Worm (Caenorhabditis elegans) whole organism, young adult: ENCODE data around the gene ergo-1.
A peak's percentile ranks its signal among the peaks of the same experiment; 100 is the strongest.

ENCODE experiments used
- B0019.2 ChIP-seq: fragments of 200-800 bp; sonication (Bioruptor generic); conservative IDR thresholded peaks from 2 replicates; pipeline ENCODE4 v1.3.6; 2022; ENCODE audit warnings: missing genetic modification reagents, missing genetic modification characterization, missing compliant biosample characterization
- B0035.1 ChIP-seq: sonication (generic microtip); optimal IDR thresholded peaks from 2 replicates; lab custom pipeline; 2016; ENCODE audit warnings: missing genetic modification characterization, mild to moderate bottlenecking, missing compliant biosample characterization, missing genotype, missing genetic modification reagents
- D2030.7 ChIP-seq: fragments of 200-800 bp; sonication (Bioruptor generic); IDR thresholded peaks from 2 replicates; pipeline ENCODE4 v1.3.6; 2022; ENCODE audit warnings: missing genetic modification reagents, missing genetic modification characterization, missing compliant biosample characterization
- F49E8.2 ChIP-seq: sonication (generic microtip); optimal IDR thresholded peaks from 3 replicates; lab custom pipeline; 2017; ENCODE audit warnings: missing genetic modification characterization, mild to moderate bottlenecking, missing compliant biosample characterization, antibody characterized with exemption, moderate library complexity; ENCODE audit not compliant: insufficient read depth
- F55B11.4 ChIP-seq: sonication (generic microtip); optimal IDR thresholded peaks from 2 replicates; lab custom pipeline; 2016; ENCODE audit warnings: missing compliant biosample characterization, missing genetic modification characterization, borderline replicate concordance; ENCODE audit not compliant: insufficient read depth
- K11D2.4 ChIP-seq: fragments of 200-800 bp; sonication (Bioruptor generic); IDR thresholded peaks from 2 replicates; pipeline ENCODE4 v1.3.6; 2022; ENCODE audit warnings: missing genetic modification reagents, missing genetic modification characterization, missing compliant biosample characterization
- Y53G8AR.9 ChIP-seq: fragments of 200-800 bp; sonication (Bioruptor generic); conservative IDR thresholded peaks from 2 replicates; pipeline ENCODE4 v1.3.6; 2022; ENCODE audit warnings: missing genetic modification reagents, missing genetic modification characterization, missing compliant biosample characterization
- ZK185.1 ChIP-seq: sonication (generic microtip); optimal IDR thresholded peaks from 2 replicates; lab custom pipeline; 2016; ENCODE audit warnings: mild to moderate bottlenecking, missing genetic modification characterization, missing compliant biosample characterization; ENCODE audit not compliant: poor library complexity, severe bottlenecking
- attf-6 ChIP-seq: fragments of 200-800 bp; sonication (Bioruptor generic); IDR thresholded peaks from 2 replicates; pipeline ENCODE4 v1.3.6; 2022; ENCODE audit warnings: missing genetic modification reagents, missing genetic modification characterization, missing compliant biosample characterization
- bed-2 ChIP-seq: fragments of 200-800 bp; sonication (Bioruptor generic); IDR thresholded peaks from 2 replicates; pipeline ENCODE4 v1.3.6; 2022; ENCODE audit warnings: missing genetic modification reagents, missing genetic modification characterization, missing compliant biosample characterization
- ccch-3 ChIP-seq: fragments of 200-800 bp; sonication (Bioruptor generic); optimal IDR thresholded peaks from 2 replicates; lab custom pipeline; 2018; ENCODE audit warnings: mild to moderate bottlenecking, missing genetic modification characterization, missing compliant biosample characterization
- cebp-1 ChIP-seq, 2 experiments: fragments of 200-800 bp in 1 of 2; sonication (Bioruptor generic) in 1 of 2; sonication (generic microtip) in 1 of 2; IDR thresholded peaks in 1 of 2; optimal IDR thresholded peaks in 1 of 2; 2 replicates each; pipeline versions ENCODE4 v1.3.6 to Lab custom; 2017 to 2022; ENCODE audit warnings: missing compliant biosample characterization in 2 of 2, missing genetic modification characterization in 2 of 2, mild to moderate bottlenecking in 1 of 2, missing genetic modification reagents in 1 of 2, moderate library complexity in 1 of 2
- ceh-27 ChIP-seq: fragments of 200-800 bp; sonication (Bioruptor generic); optimal IDR thresholded peaks from 2 replicates; lab custom pipeline; 2018; ENCODE audit warnings: mild to moderate bottlenecking, missing genetic modification characterization, moderate library complexity, missing compliant biosample characterization
- chd-7 ChIP-seq: sonication (generic microtip); optimal IDR thresholded peaks from 2 replicates; lab custom pipeline; 2016; ENCODE audit warnings: mild to moderate bottlenecking, missing genetic modification characterization, moderate library complexity, missing compliant biosample characterization
- dox-1 ChIP-seq: fragments of 200-800 bp; sonication (Bioruptor generic); IDR thresholded peaks from 2 replicates; pipeline ENCODE4 v1.3.6; 2022; ENCODE audit warnings: missing genetic modification reagents, missing genetic modification characterization, missing compliant biosample characterization
- dpff-1 ChIP-seq: sonication (generic microtip); optimal IDR thresholded peaks from 2 replicates; lab custom pipeline; 2017; ENCODE audit warnings: mild to moderate bottlenecking, missing genetic modification characterization, missing compliant biosample characterization
- dpl-1 ChIP-seq: fragments of 150-350 bp; optimal IDR thresholded peaks from 2 replicates; lab custom pipeline; 2014; ENCODE audit warnings: missing biosample characterization, missing genetic modification reagents, missing genetic modification characterization
- egrh-3 ChIP-seq: fragments of 200-800 bp; sonication (Bioruptor generic); IDR thresholded peaks from 2 replicates; pipeline ENCODE4 v1.3.6; 2022; ENCODE audit warnings: missing genetic modification reagents, missing genetic modification characterization, missing compliant biosample characterization
- ekl-4 ChIP-seq: fragments of 200-800 bp; sonication (Bioruptor generic); IDR thresholded peaks from 2 replicates; pipeline ENCODE4 v1.3.6; 2022; ENCODE audit warnings: missing genetic modification reagents, missing genetic modification characterization, missing compliant biosample characterization
- fkh-3 ChIP-seq: sonication (generic microtip); optimal IDR thresholded peaks from 2 replicates; lab custom pipeline; 2016; ENCODE audit warnings: mild to moderate bottlenecking, missing genetic modification characterization, missing compliant biosample characterization
- him-1 ChIP-seq: sonication (generic microtip); optimal IDR thresholded peaks from 2 replicates; lab custom pipeline; 2016; ENCODE audit warnings: missing genotype, missing genetic modification reagents, missing genetic modification characterization, missing compliant biosample characterization
- hsf-1 ChIP-seq: fragments of 200-800 bp; sonication (Bioruptor generic); IDR thresholded peaks from 2 replicates; pipeline ENCODE4 v1.3.6; 2022; ENCODE audit warnings: missing genetic modification reagents, missing genetic modification characterization, missing compliant biosample characterization
- let-526 ChIP-seq: fragments of 200-800 bp; sonication (Bioruptor generic); IDR thresholded peaks from 2 replicates; pipeline ENCODE4 v1.3.6; 2022; ENCODE audit warnings: missing genetic modification reagents, missing genetic modification characterization, missing compliant biosample characterization
- lin-40 ChIP-seq: sonication (generic microtip); optimal IDR thresholded peaks from 2 replicates; lab custom pipeline; 2016; ENCODE audit warnings: missing genetic modification characterization, mild to moderate bottlenecking, missing compliant biosample characterization, missing genotype, missing genetic modification reagents
- lir-1 ChIP-seq: fragments of 200-800 bp; sonication (Bioruptor generic); conservative IDR thresholded peaks from 2 replicates; pipeline ENCODE4 v1.3.6; 2022; ENCODE audit warnings: missing genetic modification reagents, missing genetic modification characterization, missing compliant biosample characterization
- mel-28 ChIP-seq: sonication (generic microtip); optimal IDR thresholded peaks from 2 replicates; lab custom pipeline; 2016; ENCODE audit warnings: borderline replicate concordance, mild to moderate bottlenecking, missing genetic modification characterization, missing compliant biosample characterization
- nfyb-1 ChIP-seq: fragments of 200-800 bp; sonication (Bioruptor generic); IDR thresholded peaks from 2 replicates; pipeline ENCODE4 v1.3.6; 2022; ENCODE audit warnings: missing genetic modification reagents, missing genetic modification characterization, missing compliant biosample characterization
- nhr-90 ChIP-seq: sonication (generic microtip); optimal IDR thresholded peaks from 2 replicates; lab custom pipeline; 2016; ENCODE audit warnings: missing genotype, mild to moderate bottlenecking, missing genetic modification characterization, missing compliant biosample characterization
- rcor-1 ChIP-seq: fragments of 200-800 bp; sonication (Bioruptor generic); IDR thresholded peaks from 2 replicates; pipeline ENCODE4 v1.3.6; 2022; ENCODE audit warnings: missing genetic modification reagents, missing genetic modification characterization, missing compliant biosample characterization
- rpc-1 ChIP-seq, 2 experiments: fragments of 150-350 bp in 1 of 2; sonication (generic microtip) in 1 of 2; optimal IDR thresholded peaks; 2 replicates each; lab custom pipeline; 2014 to 2018; ENCODE audit warnings: missing biosample characterization in 1 of 2, missing genetic modification characterization in 1 of 2, missing genetic modification reagents in 1 of 2, missing genotype in 1 of 2
- sdz-38 ChIP-seq: sonication (generic microtip); optimal IDR thresholded peaks from 2 replicates; lab custom pipeline; 2016; ENCODE audit warnings: missing genotype, missing genetic modification characterization, missing compliant biosample characterization
- sea-2 ChIP-seq: fragments of 200-800 bp; sonication (Bioruptor generic); IDR thresholded peaks from 2 replicates; pipeline ENCODE4 v1.3.6; 2022; ENCODE audit warnings: missing genetic modification characterization, missing compliant biosample characterization
- snpc-1.1 ChIP-seq: sonication (generic microtip); optimal IDR thresholded peaks from 2 replicates; lab custom pipeline; 2017; ENCODE audit warnings: missing genetic modification characterization, mild to moderate bottlenecking, missing compliant biosample characterization, antibody characterized with exemption, moderate library complexity, missing genotype, missing genetic modification reagents; ENCODE audit not compliant: insufficient read depth
- snpc-3.4 ChIP-seq: sonication (generic microtip); optimal IDR thresholded peaks from 2 replicates; lab custom pipeline; 2017; ENCODE audit warnings: missing genetic modification characterization, mild to moderate bottlenecking, missing compliant biosample characterization, antibody characterized with exemption, moderate library complexity, missing genotype, missing genetic modification reagents
- snpc-4 ChIP-seq, 5 experiments: fragments of 150-350 bp in 1 of 5; sonication (generic microtip) in 4 of 5; optimal IDR thresholded peaks; 2 replicates each; lab custom pipeline; 2014 to 2018; ENCODE audit warnings: missing genetic modification characterization in 5 of 5, missing biosample characterization in 3 of 5, antibody characterized with exemption in 2 of 5, mild to moderate bottlenecking in 2 of 5, missing compliant biosample characterization in 2 of 5, missing genotype in 2 of 5, moderate library complexity in 2 of 5, missing genetic modification reagents in 1 of 5
- unc-62 ChIP-seq: fragments of 150-350 bp; optimal IDR thresholded peaks from 2 replicates; lab custom pipeline; 2014; ENCODE audit warnings: missing biosample characterization, missing genetic modification reagents, missing genetic modification characterization
- xnd-1 ChIP-seq: sonication (generic microtip); optimal IDR thresholded peaks from 2 replicates; lab custom pipeline; 2016; ENCODE audit warnings: missing genotype, missing genetic modification reagents, missing genetic modification characterization, missing compliant biosample characterization
- zfh-2 ChIP-seq: fragments of 200-800 bp; sonication (Bioruptor generic); conservative IDR thresholded peaks from 2 replicates; pipeline ENCODE4 v1.3.6; 2022; ENCODE audit warnings: missing genetic modification reagents, missing genetic modification characterization, missing compliant biosample characterization
- zim-3 ChIP-seq: sonication (generic microtip); optimal IDR thresholded peaks from 2 replicates; lab custom pipeline; 2017; ENCODE audit warnings: mild to moderate bottlenecking, missing genetic modification characterization, moderate library complexity, missing compliant biosample characterization
- ztf-22 ChIP-seq: fragments of 200-800 bp; sonication (Bioruptor generic); optimal IDR thresholded peaks from 2 replicates; lab custom pipeline; 2018; ENCODE audit warnings: mild to moderate bottlenecking, missing genetic modification characterization, moderate library complexity, missing compliant biosample characterization
- ztf-25 ChIP-seq: fragments of 200-800 bp; sonication (Bioruptor generic); IDR thresholded peaks from 2 replicates; pipeline ENCODE4 v1.3.6; 2022; ENCODE audit warnings: missing genetic modification reagents, missing genetic modification characterization, missing compliant biosample characterization
- ztf-26 ChIP-seq: sonication (generic microtip); optimal IDR thresholded peaks from 2 replicates; lab custom pipeline; 2017; ENCODE audit warnings: missing genetic modification characterization, missing compliant biosample characterization
- ztf-28 ChIP-seq: fragments of 200-800 bp; sonication (Bioruptor generic); IDR thresholded peaks from 2 replicates; pipeline ENCODE4 v1.3.6; 2022; ENCODE audit warnings: missing genetic modification reagents, missing genetic modification characterization, missing compliant biosample characterization
- ztf-3 ChIP-seq: fragments of 200-800 bp; sonication (Bioruptor generic); optimal IDR thresholded peaks from 2 replicates; lab custom pipeline; 2018; ENCODE audit warnings: mild to moderate bottlenecking, missing genetic modification characterization, missing compliant biosample characterization
- ztf-6 ChIP-seq: fragments of 200-800 bp; sonication (Bioruptor generic); IDR thresholded peaks from 2 replicates; pipeline ENCODE4 v1.3.6; 2022; ENCODE audit warnings: missing genetic modification reagents, missing genetic modification characterization, missing compliant biosample characterization

ergo-1 gene

DNA sequence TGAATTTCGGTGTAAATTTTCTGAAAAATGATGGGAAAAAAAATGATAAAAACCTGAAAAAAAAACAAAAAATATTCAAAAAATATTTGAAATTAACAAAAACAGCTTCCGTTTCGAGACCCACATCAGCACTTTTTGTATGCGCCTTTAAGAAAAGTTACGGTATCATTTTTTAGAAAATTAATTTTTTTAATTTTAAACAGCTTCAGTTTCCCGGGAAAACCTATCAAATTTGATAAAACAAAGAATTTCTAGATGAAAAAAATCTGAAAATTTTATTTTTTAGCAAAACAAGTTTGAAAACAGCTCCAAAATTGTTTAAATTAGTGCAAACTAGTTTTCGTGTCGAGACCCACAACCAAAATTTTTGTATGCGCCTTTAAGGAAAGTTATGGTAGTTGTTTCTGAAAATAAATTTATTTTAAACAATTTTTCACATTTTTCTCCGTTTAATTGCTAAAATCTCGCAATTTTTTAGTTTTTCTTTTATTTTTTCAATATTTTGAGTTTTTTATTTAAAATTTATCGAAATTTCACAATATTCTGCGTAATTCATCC, 39.5 kb upstream of the ergo-1 start (continued):
- TF ChIP-seq rpc-1 (optimal IDR thresholded peaks at IDR 0.05; lab: Kevin White, UChicago) (no peak), rpc-1 (tag; optimal IDR thresholded peaks at IDR 0.05; lab: Kevin White, UChicago) (no peak), zim-3 (tag; lab: Kevin White, UChicago) (no peak), sdz-38 (tag; lab: Kevin White, UChicago) (no peak), snpc-3.4 (peak; percentile 5), bed-2 (GFP tag; lab: Robert Waterston, UW) (no peak), mel-28 (tag; lab: Kevin White, UChicago) (no peak), egrh-3 (no peak), dpl-1 (peak; percentile 2), ztf-25 (GFP tag; lab: Robert Waterston, UW) (no peak), ztf-3 (GFP tag; lab: Kevin White, UChicago) (no peak), ztf-26 (tag; lab: Kevin White, UChicago) (no peak), ZK185.1 (tag; lab: Kevin White, UChicago) (no peak), F55B11.4 (tag; lab: Kevin White, UChicago) (no peak), D2030.7 (GFP tag; lab: Robert Waterston, UW) (peak; percentile 70), xnd-1 (tag; lab: Kevin White, UChicago) (peak; percentile 96), chd-7 (no peak), nhr-90 (no peak), ztf-28 (GFP tag; lab: Robert Waterston, UW) (no peak), ztf-22 (GFP tag; lab: Kevin White, UChicago) (no peak), ztf-6 (GFP tag; lab: Robert Waterston, UW) (no peak), cebp-1 (GFP tag; IDR thresholded peaks at IDR 0.05; lab: Robert Waterston, UW) (no peak), cebp-1 (tag; optimal IDR thresholded peaks at IDR 0.05; lab: Kevin White, UChicago) (no peak), hsf-1 (no peak), lir-1 (no peak), unc-62 (GFP tag; lab: Kevin White, UChicago) (no peak), Y53G8AR.9 (GFP tag; lab: Robert Waterston, UW) (no peak), nfyb-1 (GFP tag; lab: Robert Waterston, UW) (no peak), ceh-27 (GFP tag; lab: Kevin White, UChicago) (no peak), him-1 (no peak), F49E8.2 (no peak), ekl-4 (GFP tag; lab: Robert Waterston, UW) (no peak), B0035.1 (no peak), dpff-1 (no peak), snpc-4 (GFP tag; optimal IDR thresholded peaks at IDR 0.05; lab: Kevin White, UChicago) (no peak), snpc-4 (tag; optimal IDR thresholded peaks at IDR 0.05; lab: Kevin White, UChicago) (peak in 1 of 4 experiments; percentile 16), K11D2.4 (GFP tag; lab: Robert Waterston, UW) (no peak)

DNA sequence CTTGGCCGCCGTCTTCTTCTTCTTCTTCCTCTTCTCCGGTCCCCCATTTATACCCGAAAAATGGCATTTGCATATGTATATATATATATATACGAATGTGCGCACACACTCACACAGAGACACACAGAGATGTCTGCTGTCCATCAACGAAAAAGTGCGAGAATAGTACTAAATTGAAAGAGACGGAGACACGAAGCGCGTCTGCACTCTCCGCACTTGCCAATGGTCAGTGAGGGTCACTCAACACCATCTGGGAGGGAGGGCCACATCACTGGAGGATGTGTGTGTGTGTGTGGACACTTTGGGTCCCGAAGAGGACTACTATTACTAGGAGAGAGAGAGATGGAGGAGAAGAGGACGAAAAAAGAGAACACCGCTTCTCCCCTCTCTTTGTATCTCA, 33.4 kb upstream of the ergo-1 start:
- TF ChIP-seq ztf-3 (GFP tag; lab: Kevin White, UChicago), result no peak
- no peak for TF ChIP-seq fkh-3 (tag; lab: Kevin White, UChicago)
- no peak for TF ChIP-seq sea-2 (GFP tag; lab: Robert Waterston, UW)
- TF ChIP-seq mel-28 (tag; lab: Kevin White, UChicago), result no peak
- no peak for TF ChIP-seq F49E8.2
- TF ChIP-seq bed-2 (GFP tag; lab: Robert Waterston, UW), result no peak
- no peak for TF ChIP-seq attf-6 (GFP tag; lab: Robert Waterston, UW)
- 0 out of 2 replicates have a peak, but pooled peaks have one; percentile 34 for TF ChIP-seq zfh-2 (GFP tag; lab: Robert Waterston, UW)
- no peak for TF ChIP-seq rcor-1 (GFP tag; lab: Robert Waterston, UW)
- TF ChIP-seq dox-1 (GFP tag; lab: Robert Waterston, UW), result peak; percentile 55; the same call in 1 of the 2 replicates
- no peak for TF ChIP-seq let-526 (GFP tag; lab: Robert Waterston, UW)
- TF ChIP-seq B0019.2, result no peak
- TF ChIP-seq nhr-90, result no peak
- TF ChIP-seq snpc-1.1, result no peak
- peak; percentile 53 for TF ChIP-seq ceh-27 (GFP tag; lab: Kevin White, UChicago)
- no peak for TF ChIP-seq snpc-4 (GFP tag; optimal IDR thresholded peaks at IDR 0.05; lab: Kevin White, UChicago)
- TF ChIP-seq snpc-4 (tag; optimal IDR thresholded peaks at IDR 0.05; lab: Kevin White, UChicago), result peak in 2 of 4 experiments; percentile 10 to 47
- TF ChIP-seq egrh-3, result no peak
- TF ChIP-seq lin-40, result peak; percentile 24
- no peak for TF ChIP-seq ccch-3 (GFP tag; lab: Kevin White, UChicago)
